Worm (Caenorhabditis elegans) whole organism, mixed stage, embryonic: ENCODE data around the gene clec-36.

Experiments used
- M03D4.4 ChIP-seq: sonication (generic microtip); optimal IDR thresholded peaks from 2 replicates; lab custom pipeline; 2017; ENCODE audit warnings: mild to moderate bottlenecking, missing genetic modification characterization, missing compliant biosample characterization
- bed-3 ChIP-seq: fragments of 200-800 bp; sonication (Bioruptor generic); optimal IDR thresholded peaks from 3 replicates; lab custom pipeline; 2018; ENCODE audit warnings: mild to moderate bottlenecking, missing genetic modification characterization, moderate library complexity, missing compliant biosample characterization
- blmp-1 ChIP-seq: fragments of 150-350 bp; optimal IDR thresholded peaks from 2 replicates; lab custom pipeline; 2014; ENCODE audit warnings: missing biosample characterization, missing genetic modification characterization
- ceh-39 ChIP-seq: fragments of 150-350 bp; optimal IDR thresholded peaks from 2 replicates; lab custom pipeline; 2014; ENCODE audit warnings: missing biosample characterization, missing genetic modification characterization
- ceh-43 ChIP-seq: fragments of 200-800 bp; sonication (Bioruptor generic); optimal IDR thresholded peaks from 2 replicates; lab custom pipeline; 2018; ENCODE audit warnings: mild to moderate bottlenecking, missing genetic modification characterization, moderate library complexity, missing compliant biosample characterization
- ceh-83 ChIP-seq: fragments of 200-800 bp; sonication (Bioruptor generic); optimal IDR thresholded peaks from 2 replicates; lab custom pipeline; 2018; ENCODE audit warnings: mild to moderate bottlenecking, missing genetic modification characterization, missing compliant biosample characterization
- ces-1 ChIP-seq: fragments of 150-350 bp; optimal IDR thresholded peaks from 2 replicates; lab custom pipeline; 2014; ENCODE audit warnings: missing biosample characterization, missing genetic modification reagents, missing genetic modification characterization
- drap-1 ChIP-seq: fragments of 200-800 bp; sonication (Bioruptor generic); optimal IDR thresholded peaks from 3 replicates; lab custom pipeline; 2018; ENCODE audit warnings: mild to moderate bottlenecking, missing genetic modification characterization, missing compliant biosample characterization
- elt-1 ChIP-seq: sonication (generic microtip); optimal IDR thresholded peaks from 2 replicates; lab custom pipeline; 2017; ENCODE audit warnings: missing genetic modification characterization, mild to moderate bottlenecking, missing compliant biosample characterization, antibody characterized with exemption, moderate library complexity, borderline replicate concordance; ENCODE audit not compliant: insufficient read depth
- elt-3 ChIP-seq: fragments of 150-350 bp; optimal IDR thresholded peaks from 2 replicates; lab custom pipeline; 2014; ENCODE audit warnings: missing biosample characterization, missing genetic modification characterization
- flh-1 ChIP-seq: fragments of 200-800 bp; sonication (Bioruptor generic); optimal IDR thresholded peaks from 2 replicates; lab custom pipeline; 2018; ENCODE audit warnings: mild to moderate bottlenecking, missing genetic modification characterization, moderate library complexity, missing compliant biosample characterization
- ham-2 ChIP-seq: fragments of 200-800 bp; sonication (Bioruptor generic); optimal IDR thresholded peaks from 2 replicates; lab custom pipeline; 2018; ENCODE audit warnings: mild to moderate bottlenecking, missing genetic modification characterization, missing compliant biosample characterization
- hlh-1 ChIP-seq: fragments of 150-350 bp; optimal IDR thresholded peaks from 2 replicates; lab custom pipeline; 2014; ENCODE audit warnings: missing biosample characterization, missing genetic modification reagents, missing genetic modification characterization
- lin-13 ChIP-seq: fragments of 150-350 bp; optimal IDR thresholded peaks from 2 replicates; lab custom pipeline; 2014; ENCODE audit warnings: missing biosample characterization, missing genetic modification characterization
- lin-32 ChIP-seq: fragments of 200-800 bp; sonication (Bioruptor generic); optimal IDR thresholded peaks from 2 replicates; lab custom pipeline; 2018; ENCODE audit warnings: mild to moderate bottlenecking, missing genetic modification characterization, missing compliant biosample characterization
- lsy-2 ChIP-seq: fragments of 150-350 bp; optimal IDR thresholded peaks from 2 replicates; lab custom pipeline; 2014; ENCODE audit warnings: missing biosample characterization, missing genetic modification characterization
- mab-5 ChIP-seq: fragments of 150-350 bp; optimal IDR thresholded peaks from 2 replicates; lab custom pipeline; 2014; ENCODE audit warnings: missing biosample characterization, missing genetic modification characterization
- mls-2 ChIP-seq: sonication (generic microtip); optimal IDR thresholded peaks from 2 replicates; lab custom pipeline; 2016; ENCODE audit warnings: mild to moderate bottlenecking, missing genetic modification characterization, moderate library complexity, missing compliant biosample characterization
- nhr-12 ChIP-seq: fragments of 150-350 bp; optimal IDR thresholded peaks from 2 replicates; lab custom pipeline; 2014; ENCODE audit warnings: missing biosample characterization, missing genetic modification characterization
- nhr-2 ChIP-seq: fragments of 150-350 bp; optimal IDR thresholded peaks from 2 replicates; lab custom pipeline; 2014; ENCODE audit warnings: missing biosample characterization, missing genetic modification characterization
- nhr-237 ChIP-seq: fragments of 150-350 bp; optimal IDR thresholded peaks from 2 replicates; lab custom pipeline; 2014; ENCODE audit warnings: missing biosample characterization, missing genetic modification characterization
- nhr-28 ChIP-seq: fragments of 150-350 bp; optimal IDR thresholded peaks from 2 replicates; lab custom pipeline; 2014; ENCODE audit warnings: missing biosample characterization, missing genetic modification characterization
- nhr-76 ChIP-seq: sonication (generic microtip); optimal IDR thresholded peaks from 2 replicates; lab custom pipeline; 2017; ENCODE audit warnings: missing biosample characterization, missing genetic modification characterization
- sem-2 ChIP-seq: fragments of 200-800 bp; sonication (Bioruptor generic); optimal IDR thresholded peaks from 2 replicates; lab custom pipeline; 2018; ENCODE audit warnings: mild to moderate bottlenecking, missing genetic modification characterization, missing compliant biosample characterization
- snpc-4 ChIP-seq: fragments of 150-350 bp; optimal IDR thresholded peaks from 2 replicates; lab custom pipeline; 2014; ENCODE audit warnings: missing biosample characterization, missing genetic modification characterization
- sptf-1 ChIP-seq: sonication (generic microtip); optimal IDR thresholded peaks from 2 replicates; lab custom pipeline; 2017; ENCODE audit warnings: mild to moderate bottlenecking, missing genetic modification characterization, moderate library complexity, missing compliant biosample characterization
- tbx-8 ChIP-seq: fragments of 200-800 bp; sonication (Bioruptor generic); optimal IDR thresholded peaks from 2 replicates; lab custom pipeline; 2018; ENCODE audit warnings: mild to moderate bottlenecking, missing genetic modification characterization, moderate library complexity, missing compliant biosample characterization
- unc-39 ChIP-seq: fragments of 150-350 bp; optimal IDR thresholded peaks from 2 replicates; lab custom pipeline; 2014; ENCODE audit warnings: missing biosample characterization, missing genetic modification characterization
- zip-8 ChIP-seq: fragments of 150-350 bp; optimal IDR thresholded peaks from 2 replicates; lab custom pipeline; 2014; ENCODE audit warnings: missing biosample characterization, missing genetic modification characterization
- ztf-11 ChIP-seq: fragments of 150-350 bp; optimal IDR thresholded peaks from 2 replicates; lab custom pipeline; 2014; ENCODE audit warnings: missing biosample characterization, missing genetic modification characterization

The clec-36 gene

DNA sequence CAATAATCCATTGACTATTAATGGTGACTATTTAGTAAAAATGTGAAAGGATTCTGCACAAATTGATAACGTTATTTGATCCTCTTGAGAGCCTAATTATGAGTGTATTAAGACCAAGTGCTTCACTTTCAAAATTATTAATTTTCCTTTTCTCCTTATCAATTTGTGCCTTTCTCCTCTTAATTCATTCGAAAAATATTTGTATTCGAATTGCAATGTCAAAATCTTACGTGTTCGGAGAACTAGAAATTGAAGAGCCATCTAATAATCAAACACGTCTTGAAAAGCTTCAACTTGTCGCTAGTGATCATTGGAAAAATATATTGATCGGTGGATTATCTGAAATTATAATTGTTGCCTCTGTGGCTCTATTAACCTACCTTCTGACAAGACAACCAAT, at the start of gene clec-36, which contains the start of gene clec-26:
TSS of gene clec-36 (minus strand) at position 101 of the 400 bp plus-strand sequence.
TSS of gene clec-26 (plus strand) at position 114 of the 400 bp plus-strand sequence.
- TF ChIP-seq tbx-8 (GFP tag; lab: Kevin White, UChicago), result no peak
- no peak for TF ChIP-seq hlh-1
- TF ChIP-seq lsy-2 (tag; lab: Kevin White, UChicago), result no peak
- no peak for TF ChIP-seq blmp-1
- no peak for TF ChIP-seq zip-8 (tag; lab: Kevin White, UChicago)
- no peak for TF ChIP-seq sptf-1 (tag; lab: Kevin White, UChicago)
- TF ChIP-seq sem-2 (GFP tag; lab: Kevin White, UChicago), result no peak
- TF ChIP-seq elt-1 (tag; lab: Kevin White, UChicago), result no peak
- no peak for TF ChIP-seq ceh-43 (GFP tag; lab: Kevin White, UChicago)
- no peak for TF ChIP-seq ham-2
- TF ChIP-seq mls-2 (tag; lab: Kevin White, UChicago), result no peak
- no peak for TF ChIP-seq snpc-4 (tag; lab: Kevin White, UChicago)
- no peak for TF ChIP-seq ceh-83 (GFP tag; lab: Kevin White, UChicago)
- TF ChIP-seq drap-1 (GFP tag; lab: Kevin White, UChicago), result no peak
- TF ChIP-seq mab-5, result no peak
- no peak for TF ChIP-seq flh-1 (GFP tag; lab: Kevin White, UChicago)
- TF ChIP-seq nhr-76 (tag; lab: Kevin White, UChicago), result no peak
- TF ChIP-seq nhr-28 (tag; lab: Kevin White, UChicago), result no peak

DNA sequence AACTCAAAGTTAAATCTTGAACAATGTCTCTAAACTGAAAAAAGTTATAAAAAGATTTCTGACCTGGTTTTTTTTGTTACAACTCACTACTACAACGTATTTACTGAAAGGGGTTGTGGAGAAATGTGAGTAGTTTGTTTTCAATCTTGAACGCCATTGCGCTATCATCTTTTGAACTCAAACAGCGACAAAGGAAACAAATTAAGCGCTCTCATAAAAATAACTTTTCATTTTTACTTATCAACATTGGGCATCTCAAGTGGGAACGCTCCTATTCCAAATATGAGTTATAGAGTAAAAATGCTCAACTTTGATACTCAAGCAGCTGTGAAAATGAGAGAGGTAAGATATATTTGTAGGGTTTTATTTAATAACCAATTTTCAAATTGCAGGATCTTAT, 45.0 kb upstream of the clec-36 start, which contains the start of gene F09C6.15:
TSS of gene F09C6.15 (plus strand) at position 301 of the 400 bp plus-strand sequence.
- TF ChIP-seq nhr-2 (tag; lab: Kevin White, UChicago) (no peak), blmp-1 (no peak), lsy-2 (tag; lab: Kevin White, UChicago) (no peak), lin-13 (tag; lab: Kevin White, UChicago) (no peak), hlh-1 (no peak), drap-1 (GFP tag; lab: Kevin White, UChicago) (no peak), nhr-12 (tag; lab: Kevin White, UChicago) (no peak), bed-3 (GFP tag; lab: Kevin White, UChicago) (no peak), sem-2 (GFP tag; lab: Kevin White, UChicago) (no peak), snpc-4 (tag; lab: Kevin White, UChicago) (no peak), unc-39 (tag; lab: Kevin White, UChicago) (no peak), ham-2 (no peak), ceh-83 (GFP tag; lab: Kevin White, UChicago) (no peak), nhr-237 (no peak), ztf-11 (tag; lab: Kevin White, UChicago) (no peak), elt-1 (tag; lab: Kevin White, UChicago) (no peak)

ce11 chrV:16888788-16889325, 40.5 kb upstream of the clec-36 start, which contains the start of the genes ifas-2 and fbxa-44:
Gene ifas-2, minus strand, starts transcription at chrV:16888888.
Gene fbxa-44, plus strand, starts transcription at chrV:16889275.
- TF ChIP-seq mls-2 (tag; lab: Kevin White, UChicago) (no peak), ces-1 (GFP tag; lab: Kevin White, UChicago) (no peak), mab-5 (no peak), lsy-2 (tag; lab: Kevin White, UChicago) (no peak), nhr-28 (tag; lab: Kevin White, UChicago) (no peak), snpc-4 (tag; lab: Kevin White, UChicago) (no peak), elt-3 (no peak)
- TF ChIP-seq, all 35 proteins: peak for 0

ce11 chrV:16884744-16885143, 36.3 kb upstream of the clec-36 start, which contains the start of gene F09C6.13:
Gene F09C6.13, plus strand, starts transcription at chrV:16885044.
- TF ChIP-seq zip-8 (tag; lab: Kevin White, UChicago) (no peak), lin-13 (tag; lab: Kevin White, UChicago) (no peak), ces-1 (GFP tag; lab: Kevin White, UChicago) (no peak), M03D4.4 (no peak), lin-32 (GFP tag; lab: Kevin White, UChicago) (no peak), ceh-39 (tag; lab: Kevin White, UChicago) (no peak)
